Worm (Caenorhabditis elegans) whole organism, L2 larva: ENCODE data around the gene F46B6.12.

ENCODE experiments used
- C34F6.9 ChIP-seq: fragments of 150-350 bp; optimal IDR thresholded peaks from 2 replicates; lab custom pipeline; 2014; ENCODE audit warnings: missing biosample characterization, missing genetic modification characterization
- F13H6.1 ChIP-seq: sonication (generic microtip); optimal IDR thresholded peaks from 2 replicates; lab custom pipeline; 2016; ENCODE audit warnings: missing genetic modification characterization, missing compliant biosample characterization
- Y55F3AM.14 ChIP-seq: fragments of 200-800 bp; sonication (Bioruptor generic); optimal IDR thresholded peaks from 2 replicates; lab custom pipeline; 2018; ENCODE audit warnings: mild to moderate bottlenecking, missing genetic modification characterization, missing compliant biosample characterization
- ZK546.5 ChIP-seq: sonication (generic microtip); optimal IDR thresholded peaks from 2 replicates; lab custom pipeline; 2017; ENCODE audit warnings: missing biosample characterization, missing genetic modification characterization
- alr-1 ChIP-seq: fragments of 150-350 bp; optimal IDR thresholded peaks from 2 replicates; lab custom pipeline; 2014; ENCODE audit warnings: missing biosample characterization, missing genetic modification characterization
- aly-2 ChIP-seq: fragments of 150-350 bp; optimal IDR thresholded peaks from 2 replicates; lab custom pipeline; 2014; ENCODE audit warnings: missing biosample characterization, missing genetic modification characterization
- ama-1 ChIP-seq: fragments of 150-350 bp; optimal IDR thresholded peaks from 2 replicates; lab custom pipeline; 2018; ENCODE audit warnings: inconsistent platforms
- ceh-16 ChIP-seq: fragments of 150-350 bp; optimal IDR thresholded peaks from 2 replicates; lab custom pipeline; 2014; ENCODE audit warnings: missing biosample characterization, missing genetic modification characterization
- ceh-82 ChIP-seq: fragments of 150-350 bp; optimal IDR thresholded peaks from 2 replicates; lab custom pipeline; 2014; ENCODE audit warnings: missing biosample characterization, missing genetic modification characterization
- crh-2 ChIP-seq: sonication (generic microtip); optimal IDR thresholded peaks from 2 replicates; lab custom pipeline; 2017; ENCODE audit warnings: missing biosample characterization, missing genetic modification characterization
- dmd-4 ChIP-seq: sonication (generic microtip); optimal IDR thresholded peaks from 2 replicates; lab custom pipeline; 2017; ENCODE audit warnings: missing biosample characterization, missing genetic modification characterization
- egl-27 ChIP-seq: sonication (generic microtip); optimal IDR thresholded peaks from 3 replicates; lab custom pipeline; 2017; ENCODE audit warnings: missing biosample characterization, missing genetic modification reagents, missing genetic modification characterization
- elt-1 ChIP-seq: fragments of 150-350 bp; optimal IDR thresholded peaks from 2 replicates; lab custom pipeline; 2014; ENCODE audit warnings: missing biosample characterization, missing genetic modification characterization
- elt-3 ChIP-seq: sonication (generic microtip); optimal IDR thresholded peaks from 2 replicates; lab custom pipeline; 2017; ENCODE audit warnings: missing biosample characterization, missing genetic modification characterization
- gmeb-1 ChIP-seq: fragments of 150-350 bp; optimal IDR thresholded peaks from 2 replicates; lab custom pipeline; 2014; ENCODE audit warnings: missing biosample characterization, missing genetic modification characterization
- lin-11 ChIP-seq: fragments of 150-350 bp; sonication (generic microtip); optimal IDR thresholded peaks from 2 replicates; lab custom pipeline; 2014; ENCODE audit warnings: missing biosample characterization, missing genetic modification characterization, inconsistent platforms, mixed read lengths
- lin-13 ChIP-seq: fragments of 150-350 bp; optimal IDR thresholded peaks from 2 replicates; lab custom pipeline; 2014; ENCODE audit warnings: missing biosample characterization, missing genetic modification reagents, missing genetic modification characterization
- lin-39 ChIP-seq: fragments of 150-350 bp; optimal IDR thresholded peaks from 2 replicates; lab custom pipeline; 2014; ENCODE audit warnings: missing biosample characterization, missing genetic modification reagents, missing genetic modification characterization
- lsy-2 ChIP-seq, 2 experiments: fragments of 150-350 bp in 1 of 2; sonication (generic microtip) in 1 of 2; optimal IDR thresholded peaks; 2 replicates each; lab custom pipeline; 2014 to 2017; ENCODE audit warnings: missing biosample characterization in 2 of 2, missing genetic modification characterization in 2 of 2
- nhr-10 ChIP-seq: sonication (generic microtip); optimal IDR thresholded peaks from 2 replicates; lab custom pipeline; 2017; ENCODE audit warnings: missing biosample characterization, missing genetic modification characterization
- nhr-129 ChIP-seq: fragments of 150-350 bp; optimal IDR thresholded peaks from 2 replicates; lab custom pipeline; 2014; ENCODE audit warnings: missing biosample characterization, missing genetic modification characterization
- nhr-21 ChIP-seq: fragments of 150-350 bp; optimal IDR thresholded peaks from 2 replicates; lab custom pipeline; 2014; ENCODE audit warnings: missing biosample characterization, missing genetic modification characterization
- nhr-23 ChIP-seq: fragments of 150-350 bp; optimal IDR thresholded peaks from 2 replicates; lab custom pipeline; 2014; ENCODE audit warnings: missing biosample characterization, missing genetic modification reagents, missing genetic modification characterization
- nhr-237 ChIP-seq: fragments of 150-350 bp; optimal IDR thresholded peaks from 2 replicates; lab custom pipeline; 2014; ENCODE audit warnings: missing biosample characterization, missing genetic modification characterization
- nhr-25 ChIP-seq: fragments of 150-350 bp; sonication (generic microtip); optimal IDR thresholded peaks from 3 replicates; lab custom pipeline; 2014; ENCODE audit warnings: missing biosample characterization, missing genetic modification characterization
- nhr-6 ChIP-seq: fragments of 150-350 bp; optimal IDR thresholded peaks from 2 replicates; lab custom pipeline; 2014; ENCODE audit warnings: missing biosample characterization, missing genetic modification characterization
- peb-1 ChIP-seq: fragments of 150-350 bp; optimal IDR thresholded peaks from 2 replicates; lab custom pipeline; 2014; ENCODE audit warnings: missing biosample characterization, missing genetic modification characterization
- sem-4 ChIP-seq: fragments of 150-350 bp; optimal IDR thresholded peaks from 2 replicates; lab custom pipeline; 2014; ENCODE audit warnings: missing biosample characterization, missing genetic modification reagents, missing genetic modification characterization
- skn-1 ChIP-seq: sonication (generic microtip); optimal IDR thresholded peaks from 2 replicates; lab custom pipeline; 2017; ENCODE audit warnings: missing biosample characterization, missing genetic modification characterization
- sma-9 ChIP-seq, 2 experiments: fragments of 150-350 bp in 1 of 2; sonication (generic microtip) in 1 of 2; optimal IDR thresholded peaks; 2 replicates each; lab custom pipeline; 2014 to 2016; ENCODE audit warnings: missing genetic modification characterization in 2 of 2, mild to moderate bottlenecking in 1 of 2, missing biosample characterization in 1 of 2, missing compliant biosample characterization in 1 of 2, missing genetic modification reagents in 1 of 2, moderate library complexity in 1 of 2
- snpc-4 ChIP-seq: fragments of 150-350 bp; optimal IDR thresholded peaks from 2 replicates; lab custom pipeline; 2014; ENCODE audit warnings: missing biosample characterization, missing genetic modification characterization
- unc-39 ChIP-seq: fragments of 150-350 bp; optimal IDR thresholded peaks from 2 replicates; lab custom pipeline; 2014; ENCODE audit warnings: missing biosample characterization, missing genetic modification characterization
- unc-62 ChIP-seq: fragments of 150-350 bp; optimal IDR thresholded peaks from 2 replicates; lab custom pipeline; 2014; ENCODE audit warnings: missing biosample characterization, missing genetic modification reagents, missing genetic modification characterization
- zag-1 ChIP-seq: fragments of 150-350 bp; optimal IDR thresholded peaks from 2 replicates; lab custom pipeline; 2014; ENCODE audit warnings: missing biosample characterization, missing genetic modification characterization
- ztf-11 ChIP-seq: sonication (generic microtip); optimal IDR thresholded peaks from 2 replicates; lab custom pipeline; 2017; ENCODE audit warnings: missing biosample characterization, missing genetic modification characterization

The F46B6.12 gene

ce11 chrV:9771311-9771710 lies 4.3 kb downstream of the F46B6.12 start:
- no peak for TF ChIP-seq aly-2
- TF ChIP-seq snpc-4 (tag; lab: Kevin White, UChicago), result no peak

ce11 chrV:9768828-9769778 lies 6.5 kb downstream of the F46B6.12 start, which contains the start of gene unc-42:
TSS of gene unc-42 (minus strand) at chrV:9769391.
- TF ChIP-seq lsy-2 (tag; optimal IDR thresholded peaks at IDR 0.05; lab: Kevin White, UChicago) (peak in 1 of 2 experiments; percentile 30), sem-4 (tag; lab: Kevin White, UChicago) (no peak), sma-9 (GFP tag; optimal IDR thresholded peaks at IDR 0.05; lab: Kevin White, UChicago) (peak; percentile 56), sma-9 (tag; optimal IDR thresholded peaks at IDR 0.05; lab: Kevin White, UChicago) (no peak), gmeb-1 (tag; lab: Kevin White, UChicago) (no peak), nhr-23 (tag; lab: Kevin White, UChicago) (no peak), F13H6.1 (tag; lab: Kevin White, UChicago) (no peak), unc-62 (GFP tag; lab: Kevin White, UChicago) (no peak), skn-1 (tag; lab: Kevin White, UChicago) (no peak), zag-1 (tag; lab: Kevin White, UChicago) (peak; percentile 54)

DNA sequence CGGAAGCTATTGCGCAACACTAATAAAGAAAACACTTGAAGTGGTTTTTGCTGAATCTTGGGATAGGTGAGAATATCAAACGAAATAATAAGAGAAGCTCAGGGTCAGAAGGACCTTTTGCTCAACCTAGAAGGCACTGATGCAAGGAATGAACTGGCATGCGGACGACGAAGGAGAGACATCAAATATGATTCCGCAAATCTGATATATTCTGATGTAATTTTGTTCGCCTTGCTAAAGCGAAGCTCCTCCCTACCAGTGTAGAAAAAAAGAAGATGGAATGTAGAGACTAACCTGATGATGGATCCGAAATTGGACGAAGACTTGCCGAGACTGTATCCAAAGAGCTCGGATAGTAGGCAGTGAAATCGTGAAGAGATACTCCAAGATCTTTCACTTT lies 7.7 kb downstream of the F46B6.12 start:
- no peak for TF ChIP-seq ceh-16 (tag; lab: Kevin White, UChicago)
- no peak for TF ChIP-seq egl-27 (tag; lab: Kevin White, UChicago)
- TF ChIP-seq zag-1 (tag; lab: Kevin White, UChicago), result no peak
- TF ChIP-seq dmd-4, result no peak
- TF ChIP-seq nhr-6 (tag; lab: Kevin White, UChicago), result no peak
- TF ChIP-seq lin-13 (GFP tag; lab: Kevin White, UChicago), result no peak
- TF ChIP-seq unc-39 (tag; lab: Kevin White, UChicago), result no peak
- no peak for TF ChIP-seq crh-2
- TF ChIP-seq snpc-4 (tag; lab: Kevin White, UChicago), result no peak
- no peak for TF ChIP-seq elt-3 (tag; lab: Kevin White, UChicago)
- no peak for TF ChIP-seq C34F6.9 (tag; lab: Kevin White, UChicago)
- TF ChIP-seq ceh-82 (tag; lab: Kevin White, UChicago), result no peak
- TF ChIP-seq aly-2, result no peak
- TF ChIP-seq ama-1 (lab: Kevin White, UChicago), result no peak
- TF ChIP-seq Y55F3AM.14, result no peak

DNA sequence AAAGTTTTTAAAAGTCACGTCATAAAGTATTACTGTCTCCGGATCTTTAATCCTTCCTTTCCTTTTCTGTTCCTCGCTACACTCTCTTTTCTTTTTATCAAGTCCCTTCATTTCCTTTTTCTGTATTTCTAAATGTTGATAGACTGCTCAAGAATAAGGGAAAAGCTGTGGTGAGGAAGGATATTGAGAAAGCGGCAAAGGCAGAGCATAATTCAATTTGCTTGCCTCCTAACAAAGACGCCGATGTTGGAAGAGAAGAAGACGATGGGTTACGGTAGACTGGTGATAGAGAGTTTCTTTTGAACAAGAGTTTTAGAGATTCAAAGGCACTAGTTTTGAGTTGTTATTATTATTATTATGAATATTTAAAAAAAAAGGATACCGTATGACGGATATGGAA lies 10.0 kb downstream of the F46B6.12 start:
- TF ChIP-seq aly-2, result no peak
- peak; percentile 2 for TF ChIP-seq nhr-6 (tag; lab: Kevin White, UChicago)
- no peak for TF ChIP-seq ztf-11 (tag; lab: Kevin White, UChicago)
- peak; percentile 59 for TF ChIP-seq sma-9 (GFP tag; optimal IDR thresholded peaks at IDR 0.05; lab: Kevin White, UChicago)
- TF ChIP-seq sma-9 (tag; optimal IDR thresholded peaks at IDR 0.05; lab: Kevin White, UChicago), result no peak
- no peak for TF ChIP-seq ZK546.5
- peak; percentile 20 to 81 for TF ChIP-seq lsy-2 (tag; optimal IDR thresholded peaks at IDR 0.05; lab: Kevin White, UChicago)
- peak; percentile 39 for TF ChIP-seq C34F6.9 (tag; lab: Kevin White, UChicago)
- TF ChIP-seq nhr-10 (tag; lab: Kevin White, UChicago), result no peak
- no peak for TF ChIP-seq peb-1 (tag; lab: Kevin White, UChicago)
- TF ChIP-seq zag-1 (tag; lab: Kevin White, UChicago), result peak; percentile 0
- TF ChIP-seq sem-4 (tag; lab: Kevin White, UChicago), result peak; percentile 12

- TF ChIP-seq unc-39 (tag; lab: Kevin White, UChicago) (no peak), snpc-4 (tag; lab: Kevin White, UChicago) (no peak), Y55F3AM.14 (no peak), sma-9 (GFP tag; optimal IDR thresholded peaks at IDR 0.05; lab: Kevin White, UChicago) (no peak), sma-9 (tag; optimal IDR thresholded peaks at IDR 0.05; lab: Kevin White, UChicago) (no peak), aly-2 (no peak), ztf-11 (tag; lab: Kevin White, UChicago) (no peak), nhr-10 (tag; lab: Kevin White, UChicago) (no peak), lin-11 (tag; lab: Kevin White, UChicago) (no peak), nhr-25 (tag; lab: Kevin White, UChicago) (no peak), lin-39 (no peak), nhr-237 (no peak), elt-1 (tag; lab: Kevin White, UChicago) (no peak), nhr-21 (tag; lab: Kevin White, UChicago) (no peak), nhr-129 (tag; lab: Kevin White, UChicago) (no peak), lsy-2 (tag; optimal IDR thresholded peaks at IDR 0.05; lab: Kevin White, UChicago) (no peak), alr-1 (no peak)
These were observed 11.1 kb downstream of the F46B6.12 start for ce11 chrV:9764552-9764951.
